Worm (Caenorhabditis elegans): ENCODE measurements around the gene F46E10.2.

F46E10.2 gene

DNA sequence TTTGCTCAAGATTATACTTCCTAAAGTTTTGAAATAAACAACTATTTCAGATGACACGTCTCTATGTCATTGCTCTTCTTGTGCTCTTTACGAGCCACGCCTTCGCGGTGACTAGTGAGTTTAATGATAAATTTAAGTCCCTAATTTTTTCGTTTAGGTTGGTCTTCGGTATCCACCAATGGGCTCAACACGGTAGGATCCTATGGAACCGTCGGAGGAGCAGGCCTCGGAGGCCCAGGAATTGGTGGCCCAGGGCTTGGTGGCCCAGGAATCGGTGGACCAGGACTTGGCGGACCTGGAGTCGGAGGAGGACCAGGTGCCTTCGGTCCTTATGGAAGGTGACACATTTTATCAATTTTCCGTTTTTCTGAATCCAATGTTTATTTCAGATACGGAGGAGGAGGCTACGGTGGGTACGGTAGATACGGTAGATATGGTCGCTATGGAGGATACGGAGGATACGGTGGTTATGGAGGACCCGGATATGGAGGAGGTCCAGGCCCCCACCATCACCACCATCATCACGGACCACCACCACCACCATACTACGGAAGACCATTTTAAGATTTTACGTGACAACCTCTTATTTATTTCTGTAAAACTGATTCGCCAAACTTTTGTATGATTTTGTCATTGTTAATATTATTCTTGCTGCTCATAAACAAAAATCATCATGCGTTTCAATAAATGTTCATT is at the start of gene F46E10.2, which contains the start of gene F46E10.18:
Gene F46E10.2 (plus strand): TSS at position 51 of the 696 bp plus-strand sequence.
Gene F46E10.18 (plus strand): TSS at position 646 of the 696 bp plus-strand sequence.
- TF ChIP-seq F13C5.2 (tag; optimal IDR thresholded peaks at IDR 0.05) (no peak), hmg-4 (GFP tag; optimal IDR thresholded peaks at IDR 0.05) (no peak), pes-1 (GFP tag; IDR thresholded peaks at IDR 0.05) (no peak), aly-1 (tag; optimal IDR thresholded peaks at IDR 0.05) (no peak), ceh-13 (GFP tag; optimal IDR thresholded peaks at IDR 0.05) (no peak), B0310.2 (tag; optimal IDR thresholded peaks at IDR 0.05) (no peak), ama-1 (optimal IDR thresholded peaks at IDR 0.05) (no peak), hnd-1 (tag; optimal IDR thresholded peaks at IDR 0.05) (no peak), hmbx-1 (tag; optimal IDR thresholded peaks at IDR 0.05) (no peak), ets-7 (tag; optimal IDR thresholded peaks at IDR 0.05) (no peak), scrt-1 (GFP tag; IDR thresholded peaks at IDR 0.05) (no peak), flt-1 (GFP tag; IDR thresholded peaks at IDR 0.05) (no peak), sea-1 (GFP tag; conservative IDR thresholded peaks at IDR 0.05) (no peak), tra-4 (tag; optimal IDR thresholded peaks at IDR 0.05) (no peak), tbx-11 (GFP tag; IDR thresholded peaks at IDR 0.05) (no peak), ceh-36 (tag; optimal IDR thresholded peaks at IDR 0.05) (no peak), tbx-37 (GFP tag; conservative IDR thresholded peaks at IDR 0.05) (no peak)

DNA sequence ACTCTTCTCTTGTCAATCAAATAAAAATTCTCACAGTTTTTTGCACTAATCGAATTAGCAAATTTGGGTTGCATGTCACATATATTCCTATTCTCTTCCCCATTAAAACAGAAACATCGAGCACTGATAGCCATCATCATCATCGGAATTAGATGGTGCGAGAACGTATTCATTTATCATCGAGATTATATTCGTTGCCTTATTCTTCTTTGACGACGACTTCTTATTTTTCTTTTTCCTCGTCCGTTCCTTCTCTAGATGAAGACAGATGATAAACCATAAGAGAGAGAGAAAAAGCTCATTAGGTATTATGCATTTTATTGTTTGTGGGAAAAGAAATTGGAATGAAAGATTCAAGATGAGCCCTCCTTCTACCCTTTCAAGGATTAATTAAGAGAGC is 49.0 kb upstream of the F46E10.2 start:
- TF ChIP-seq ceh-36 (tag; optimal IDR thresholded peaks at IDR 0.05) (no peak), pes-1 (GFP tag; IDR thresholded peaks at IDR 0.05) (no peak), tbx-37 (GFP tag; conservative IDR thresholded peaks at IDR 0.05) (no peak), ceh-13 (GFP tag; optimal IDR thresholded peaks at IDR 0.05) (no peak), ama-1 (optimal IDR thresholded peaks at IDR 0.05) (no peak), flt-1 (GFP tag; IDR thresholded peaks at IDR 0.05) (no peak), ets-7 (tag; optimal IDR thresholded peaks at IDR 0.05) (no peak), F13C5.2 (tag; optimal IDR thresholded peaks at IDR 0.05) (no peak), aly-1 (tag; optimal IDR thresholded peaks at IDR 0.05) (no peak)

DNA sequence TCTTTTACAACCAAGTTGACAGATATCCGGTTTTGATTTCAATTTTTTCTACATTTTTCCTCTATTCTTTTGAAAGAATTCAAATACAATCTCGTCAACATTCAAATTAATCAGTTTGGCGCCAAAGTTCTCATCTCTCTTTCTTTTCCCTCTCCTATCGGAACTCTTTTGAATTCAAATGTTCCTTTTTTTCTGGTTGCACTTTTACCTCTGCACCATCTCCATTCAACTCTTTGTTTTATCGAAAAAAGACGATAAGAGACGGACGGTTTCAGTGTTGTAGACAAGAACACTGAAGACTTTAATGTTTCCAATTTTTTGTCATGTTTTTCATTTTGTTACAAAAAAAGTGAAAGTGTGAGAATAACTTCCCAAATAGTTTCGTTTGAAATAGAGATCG is 44.2 kb upstream of the F46E10.2 start:
- TF ChIP-seq tbx-11 (GFP tag; IDR thresholded peaks at IDR 0.05) (no peak), ets-7 (tag; optimal IDR thresholded peaks at IDR 0.05) (no peak), hmg-4 (GFP tag; optimal IDR thresholded peaks at IDR 0.05) (no peak), sea-1 (GFP tag; conservative IDR thresholded peaks at IDR 0.05) (no peak), ama-1 (optimal IDR thresholded peaks at IDR 0.05) (no peak), aly-1 (tag; optimal IDR thresholded peaks at IDR 0.05) (no peak), pes-1 (GFP tag; IDR thresholded peaks at IDR 0.05) (no peak), B0310.2 (tag; optimal IDR thresholded peaks at IDR 0.05) (no peak), hmbx-1 (tag; optimal IDR thresholded peaks at IDR 0.05) (no peak), scrt-1 (GFP tag; IDR thresholded peaks at IDR 0.05) (no peak), tra-4 (tag; optimal IDR thresholded peaks at IDR 0.05) (no peak), hnd-1 (tag; optimal IDR thresholded peaks at IDR 0.05) (no peak), ceh-36 (tag; optimal IDR thresholded peaks at IDR 0.05) (no peak)

DNA sequence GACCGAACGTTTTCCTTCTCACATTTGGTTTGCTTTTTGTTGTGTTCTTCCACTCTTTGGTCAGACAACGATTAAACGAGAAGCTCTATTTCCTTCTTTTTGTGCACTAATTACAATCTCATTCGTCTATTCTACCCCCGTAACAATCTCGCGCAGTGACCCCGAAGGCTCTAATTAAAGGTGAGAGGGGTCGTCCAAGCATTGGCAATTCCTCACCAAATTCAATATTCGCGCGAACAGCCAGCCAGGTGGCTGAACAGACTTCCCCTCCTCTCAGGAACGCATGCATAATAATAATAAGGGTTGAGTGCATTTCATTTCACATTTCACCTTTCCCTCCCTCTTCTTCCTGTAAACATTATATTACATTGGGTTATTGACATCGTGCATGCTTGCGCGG is 35.1 kb upstream of the F46E10.2 start:
- TF ChIP-seq F13C5.2 (tag; optimal IDR thresholded peaks at IDR 0.05): peak; percentile 3
- no peak for TF ChIP-seq scrt-1 (GFP tag; IDR thresholded peaks at IDR 0.05)

DNA sequence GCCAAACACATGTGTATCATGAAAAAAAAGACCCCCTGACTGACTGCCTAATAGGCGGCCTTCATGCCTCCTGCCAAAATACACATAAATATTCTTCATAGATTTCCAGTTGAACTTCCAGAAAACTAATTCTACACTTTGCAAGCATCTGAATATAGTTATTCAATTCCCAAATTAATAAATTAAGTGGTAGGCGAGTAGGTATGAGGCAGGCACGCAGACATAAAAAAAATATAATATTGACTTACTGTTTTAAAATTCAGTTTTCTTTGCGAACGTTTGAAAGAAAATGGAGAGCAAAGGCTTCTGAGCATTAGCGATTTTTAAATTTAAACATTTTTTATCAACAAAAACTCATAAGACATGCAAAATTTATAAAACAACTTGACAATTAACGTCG is 32.4 kb upstream of the F46E10.2 start:
- TF ChIP-seq flt-1 (GFP tag; IDR thresholded peaks at IDR 0.05): no peak
- TF ChIP-seq F13C5.2 (tag; optimal IDR thresholded peaks at IDR 0.05): no peak
- no peak for TF ChIP-seq sea-1 (GFP tag; conservative IDR thresholded peaks at IDR 0.05)
- TF ChIP-seq hmbx-1 (tag; optimal IDR thresholded peaks at IDR 0.05): no peak
- TF ChIP-seq aly-1 (tag; optimal IDR thresholded peaks at IDR 0.05): no peak
- TF ChIP-seq ceh-13 (GFP tag; optimal IDR thresholded peaks at IDR 0.05): no peak
- TF ChIP-seq tbx-37 (GFP tag; conservative IDR thresholded peaks at IDR 0.05): no peak
- TF ChIP-seq tra-4 (tag; optimal IDR thresholded peaks at IDR 0.05): no peak
- no peak for TF ChIP-seq pes-1 (GFP tag; IDR thresholded peaks at IDR 0.05)
- no peak for TF ChIP-seq ceh-36 (tag; optimal IDR thresholded peaks at IDR 0.05)
- no peak for TF ChIP-seq tbx-11 (GFP tag; IDR thresholded peaks at IDR 0.05)
- TF ChIP-seq B0310.2 (tag; optimal IDR thresholded peaks at IDR 0.05): no peak
- no peak for TF ChIP-seq hnd-1 (tag; optimal IDR thresholded peaks at IDR 0.05)
- no peak for TF ChIP-seq hmg-4 (GFP tag; optimal IDR thresholded peaks at IDR 0.05)
- no peak for TF ChIP-seq scrt-1 (GFP tag; IDR thresholded peaks at IDR 0.05)
- TF ChIP-seq ama-1 (optimal IDR thresholded peaks at IDR 0.05): no peak

DNA sequence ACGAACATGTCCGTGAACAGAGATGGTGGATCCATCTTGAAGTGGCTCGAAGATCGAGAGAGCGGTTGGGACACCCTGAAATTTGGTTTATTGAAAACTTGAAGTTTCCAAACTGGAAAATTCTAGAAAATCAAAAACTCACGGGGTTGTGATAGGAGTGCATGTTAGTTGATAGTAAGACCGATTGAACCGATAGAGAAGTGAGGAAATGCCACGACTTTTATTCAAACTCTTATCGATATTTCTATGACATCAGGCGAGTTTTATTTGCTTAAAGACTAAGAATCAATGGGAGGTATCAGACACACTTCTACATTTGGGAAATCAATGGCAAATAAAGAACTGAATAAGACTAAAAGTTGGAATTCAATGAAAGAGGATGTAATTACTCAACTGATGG is 31.4 kb upstream of the F46E10.2 start, which contains the start of gene lec-10:
Gene lec-10 (minus strand): TSS at position 272 of the 400 bp plus-strand sequence.
- TF ChIP-seq ceh-13 (GFP tag; optimal IDR thresholded peaks at IDR 0.05) (no peak), hnd-1 (tag; optimal IDR thresholded peaks at IDR 0.05) (no peak), ets-7 (tag; optimal IDR thresholded peaks at IDR 0.05) (no peak), B0310.2 (tag; optimal IDR thresholded peaks at IDR 0.05) (no peak), tbx-37 (GFP tag; conservative IDR thresholded peaks at IDR 0.05) (no peak), hmbx-1 (tag; optimal IDR thresholded peaks at IDR 0.05) (no peak), aly-1 (tag; optimal IDR thresholded peaks at IDR 0.05) (no peak), tbx-11 (GFP tag; IDR thresholded peaks at IDR 0.05) (no peak), ama-1 (optimal IDR thresholded peaks at IDR 0.05) (no peak), hmg-4 (GFP tag; optimal IDR thresholded peaks at IDR 0.05) (no peak), pes-1 (GFP tag; IDR thresholded peaks at IDR 0.05) (no peak), F13C5.2 (tag; optimal IDR thresholded peaks at IDR 0.05) (no peak), ceh-36 (tag; optimal IDR thresholded peaks at IDR 0.05) (no peak), scrt-1 (GFP tag; IDR thresholded peaks at IDR 0.05) (no peak), tra-4 (tag; optimal IDR thresholded peaks at IDR 0.05) (no peak), flt-1 (GFP tag; IDR thresholded peaks at IDR 0.05) (no peak), sea-1 (GFP tag; conservative IDR thresholded peaks at IDR 0.05) (no peak)

DNA sequence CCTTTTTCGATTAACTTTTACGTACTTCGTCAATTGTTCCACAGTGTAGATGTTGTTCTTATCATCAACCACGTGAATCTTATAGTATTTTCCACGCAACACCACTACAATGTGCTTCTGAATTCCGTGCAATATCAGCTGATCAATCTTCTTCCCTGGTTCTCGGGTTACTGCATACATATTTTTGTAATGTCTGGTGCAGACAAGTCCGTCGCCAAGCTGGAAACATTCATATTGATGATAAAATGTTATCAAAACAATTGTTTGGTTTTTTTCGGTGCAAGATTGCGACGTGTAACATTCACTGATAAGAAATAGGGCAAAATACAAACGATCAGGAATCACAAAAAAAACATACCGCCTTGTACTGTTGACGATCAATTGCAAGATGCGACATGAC is 27.7 kb upstream of the F46E10.2 start:
- TF ChIP-seq tbx-37 (GFP tag; conservative IDR thresholded peaks at IDR 0.05) (no peak), B0310.2 (tag; optimal IDR thresholded peaks at IDR 0.05) (no peak), ceh-13 (GFP tag; optimal IDR thresholded peaks at IDR 0.05) (no peak), F13C5.2 (tag; optimal IDR thresholded peaks at IDR 0.05) (no peak), sea-1 (GFP tag; conservative IDR thresholded peaks at IDR 0.05) (no peak)
